Fruit fly (Drosophila melanogaster) whole organism, embryonic: ENCODE measurements around the gene CG3078.
A peak's percentile ranks its signal among the peaks of the same experiment; 100 is the strongest.

Experiments
- Ada2b ChIP-seq: fragments of 200-800 bp; sonication (Bioruptor generic); IDR thresholded peaks from 2 replicates; pipeline ENCODE4 v1.3.6; 2022; ENCODE audit warnings: missing biosample characterization, missing genetic modification characterization
- Asciz ChIP-seq: fragments of 200-800 bp; sonication (Bioruptor generic); optimal IDR thresholded peaks from 2 replicates; lab custom pipeline; 2017; ENCODE audit warnings: missing biosample characterization, mild to moderate bottlenecking, missing genetic modification characterization, missing genetic modification reagents
- C15 ChIP-seq: fragments of 200-800 bp; sonication (Bioruptor generic); IDR thresholded peaks from 3 replicates; pipeline ENCODE4 v1.3.6; 2022; ENCODE audit warnings: missing biosample characterization, missing genetic modification characterization
- CG10321 ChIP-seq: fragments of 200-800 bp; sonication (Bioruptor generic); IDR thresholded peaks from 2 replicates; pipeline ENCODE4 v1.3.6; 2022; ENCODE audit warnings: missing biosample characterization, missing genetic modification characterization
- CG11093 ChIP-seq: fragments of 200-800 bp; sonication (Bioruptor generic); IDR thresholded peaks from 3 replicates; pipeline ENCODE4 v1.3.6; 2022; ENCODE audit warnings: missing biosample characterization, missing genetic modification characterization
- CG11456 ChIP-seq: fragments of 200-800 bp; sonication (Bioruptor generic); IDR thresholded peaks from 3 replicates; pipeline ENCODE4 v1.3.6; 2022; ENCODE audit warnings: missing biosample characterization, missing genetic modification characterization
- CG11695 ChIP-seq: fragments of 200-800 bp; sonication (Bioruptor generic); IDR thresholded peaks from 3 replicates; pipeline ENCODE4 v1.3.6; 2022; ENCODE audit warnings: missing biosample characterization, missing genetic modification characterization
- CG11696 ChIP-seq: fragments of 200-800 bp; sonication (Bioruptor generic); IDR thresholded peaks from 2 replicates; pipeline ENCODE4 v1.3.6; 2022; ENCODE audit warnings: missing biosample characterization, missing genetic modification characterization
- CG12071 ChIP-seq: fragments of 200-800 bp; sonication (Bioruptor generic); optimal IDR thresholded peaks from 3 replicates; lab custom pipeline; 2018; ENCODE audit warnings: missing biosample characterization, mild to moderate bottlenecking, missing genetic modification characterization
- CG13287 ChIP-seq: fragments of 200-800 bp; sonication (Bioruptor generic); IDR thresholded peaks from 2 replicates; pipeline ENCODE4 v1.3.6; 2022; ENCODE audit warnings: missing biosample characterization, missing genetic modification characterization; ENCODE audit not compliant: partially characterized antibody
- CG14667 ChIP-seq: fragments of 200-800 bp; sonication (Bioruptor generic); IDR thresholded peaks from 2 replicates; pipeline ENCODE4 v1.3.6; 2022; ENCODE audit warnings: missing biosample characterization, missing genetic modification characterization
- CG15073 ChIP-seq: fragments of 200-800 bp; sonication (Bioruptor generic); optimal IDR thresholded peaks from 2 replicates; lab custom pipeline; 2016; ENCODE audit warnings: missing biosample characterization, missing genetic modification characterization
- CG18619 ChIP-seq: fragments of 200-800 bp; sonication (Bioruptor generic); optimal IDR thresholded peaks from 3 replicates; lab custom pipeline; 2017; ENCODE audit warnings: missing biosample characterization, mild to moderate bottlenecking, missing genetic modification characterization
- CG18764 ChIP-seq: fragments of 200-800 bp; sonication (Bioruptor generic); optimal IDR thresholded peaks from 3 replicates; lab custom pipeline; 2016; ENCODE audit warnings: missing biosample characterization, missing genetic modification characterization
- CG2120 ChIP-seq: fragments of 200-800 bp; sonication (Bioruptor generic); optimal IDR thresholded peaks from 3 replicates; lab custom pipeline; 2016; ENCODE audit warnings: missing biosample characterization, missing genetic modification characterization
- CG2199 ChIP-seq: fragments of 200-800 bp; sonication (Bioruptor generic); IDR thresholded peaks from 3 replicates; pipeline ENCODE4 v1.3.6; 2022; ENCODE audit warnings: missing biosample characterization, missing genetic modification characterization
- CG30403 ChIP-seq: fragments of 200-800 bp; sonication (Bioruptor generic); optimal IDR thresholded peaks from 3 replicates; lab custom pipeline; 2016; ENCODE audit warnings: missing biosample characterization, missing genetic modification characterization
- CG3163 ChIP-seq: fragments of 200-800 bp; sonication (Bioruptor generic); optimal IDR thresholded peaks from 3 replicates; lab custom pipeline; 2016; ENCODE audit warnings: missing biosample characterization, missing genetic modification characterization
- CG34422 ChIP-seq: fragments of 200-800 bp; sonication (Bioruptor generic); IDR thresholded peaks from 3 replicates; pipeline ENCODE4 v1.3.6; 2022; ENCODE audit warnings: missing biosample characterization, missing genetic modification characterization
- CG7372 ChIP-seq: fragments of 200-800 bp; sonication (Bioruptor generic); IDR thresholded peaks from 2 replicates; pipeline ENCODE4 v1.3.6; 2022; ENCODE audit warnings: missing biosample characterization, missing genetic modification characterization
- CG7745 ChIP-seq: fragments of 200-800 bp; sonication (Bioruptor generic); optimal IDR thresholded peaks from 2 replicates; lab custom pipeline; 2018; ENCODE audit warnings: missing biosample characterization, mild to moderate bottlenecking, missing genetic modification characterization, moderate library complexity
- CG8281 ChIP-seq: fragments of 200-800 bp; sonication (Bioruptor generic); optimal IDR thresholded peaks from 2 replicates; lab custom pipeline; 2018; ENCODE audit warnings: missing biosample characterization, mild to moderate bottlenecking, missing genetic modification characterization, moderate library complexity
- CG9797 ChIP-seq: fragments of 200-800 bp; sonication (Bioruptor generic); optimal IDR thresholded peaks from 3 replicates; lab custom pipeline; 2018; ENCODE audit warnings: missing biosample characterization, mild to moderate bottlenecking, missing genetic modification characterization
- Dp ChIP-seq: fragments of 200-800 bp; sonication (Bioruptor generic); optimal IDR thresholded peaks from 2 replicates; lab custom pipeline; 2018; ENCODE audit warnings: missing biosample characterization, mild to moderate bottlenecking, missing genetic modification characterization, moderate library complexity
- Ets65A ChIP-seq: fragments of 200-800 bp; sonication (Bioruptor generic); peaks from one replicate; lab custom pipeline; 2016; ENCODE audit warnings: missing biosample characterization, missing genetic modification characterization
- HLH54F ChIP-seq: fragments of 200-800 bp; sonication (Bioruptor generic); optimal IDR thresholded peaks from 3 replicates; lab custom pipeline; 2016; ENCODE audit warnings: missing biosample characterization, missing genetic modification characterization
- Hey ChIP-seq: fragments of 200-800 bp; sonication (Bioruptor generic); optimal IDR thresholded peaks from 3 replicates; lab custom pipeline; 2018; ENCODE audit warnings: missing biosample characterization, mild to moderate bottlenecking, missing genetic modification characterization
- Mes4 ChIP-seq: fragments of 200-800 bp; sonication (Bioruptor generic); optimal IDR thresholded peaks from 2 replicates; lab custom pipeline; 2016; ENCODE audit warnings: missing biosample characterization, missing genetic modification characterization
- NK7.1 ChIP-seq: fragments of 200-800 bp; sonication (Bioruptor generic); optimal IDR thresholded peaks from 3 replicates; lab custom pipeline; 2016; ENCODE audit warnings: missing biosample characterization, missing genetic modification characterization
- Nf-YC ChIP-seq: fragments of 200-800 bp; optimal IDR thresholded peaks from 3 replicates; lab custom pipeline; 2019; ENCODE audit warnings: missing biosample characterization, mild to moderate bottlenecking, missing genetic modification characterization, moderate library complexity
- Side ChIP-seq: fragments of 200-800 bp; sonication (Bioruptor generic); optimal IDR thresholded peaks from 2 replicates; lab custom pipeline; 2016; ENCODE audit warnings: missing biosample characterization, missing genetic modification characterization
- Sin3A ChIP-seq: fragments of >200 bp; optimal IDR thresholded peaks from 2 replicates; lab custom pipeline; 2018
- Ssrp ChIP-seq: fragments of 200-800 bp; sonication (Bioruptor generic); optimal IDR thresholded peaks from 2 replicates; lab custom pipeline; 2018; ENCODE audit warnings: missing biosample characterization, mild to moderate bottlenecking, missing genetic modification characterization, moderate library complexity
- YL-1 ChIP-seq: fragments of 200-800 bp; sonication (Bioruptor generic); optimal IDR thresholded peaks from 3 replicates; lab custom pipeline; 2017; ENCODE audit warnings: missing biosample characterization, mild to moderate bottlenecking, missing genetic modification characterization
- chif ChIP-seq, 2 experiments: fragments of 200-800 bp; sonication (Bioruptor generic); optimal IDR thresholded peaks; 3 replicates each; lab custom pipeline; 2016; ENCODE audit warnings: missing biosample characterization in 2 of 2, missing genetic modification characterization in 2 of 2
- danr ChIP-seq: fragments of 200-800 bp; sonication (Bioruptor generic); IDR thresholded peaks from 2 replicates; pipeline ENCODE4 v1.3.6; 2022; ENCODE audit warnings: missing biosample characterization, missing genetic modification characterization
- en ChIP-seq: fragments of 200-800 bp; sonication (Bioruptor generic); optimal IDR thresholded peaks from 2 replicates; lab custom pipeline; 2016; ENCODE audit warnings: missing biosample characterization, missing genetic modification characterization
- fru ChIP-seq: fragments of >200 bp; optimal IDR thresholded peaks from 2 replicates; lab custom pipeline; 2017
- gcm ChIP-seq: fragments of 200-800 bp; sonication (Bioruptor generic); optimal IDR thresholded peaks from 2 replicates; lab custom pipeline; 2019; ENCODE audit warnings: missing biosample characterization, mild to moderate bottlenecking, missing genetic modification characterization, moderate library complexity
- gcm2 ChIP-seq: fragments of 200-800 bp; sonication (Bioruptor generic); optimal IDR thresholded peaks from 2 replicates; lab custom pipeline; 2016; ENCODE audit warnings: missing biosample characterization, missing genetic modification characterization
- gro ChIP-seq: fragments of 200-800 bp; sonication (Bioruptor generic); optimal IDR thresholded peaks from 2 replicates; lab custom pipeline; 2016; ENCODE audit warnings: missing biosample characterization, missing genetic modification characterization
- lmd ChIP-seq: fragments of 200-800 bp; sonication (Bioruptor generic); IDR thresholded peaks from 2 replicates; pipeline ENCODE4 v1.3.6; 2022; ENCODE audit warnings: missing biosample characterization, missing genetic modification characterization
- lola ChIP-seq, 3 experiments: fragments of >200 bp in 2 of 3; fragments of 200-800 bp in 1 of 3; sonication (Bioruptor generic) in 1 of 3; optimal IDR thresholded peaks; 2 replicates each; lab custom pipeline; 2017 to 2019; ENCODE audit warnings: missing biosample characterization in 3 of 3, missing genetic modification characterization in 3 of 3, mild to moderate bottlenecking in 1 of 3, moderate library complexity in 1 of 3
- pzg ChIP-seq: fragments of 200-800 bp; sonication (Bioruptor generic); optimal IDR thresholded peaks from 3 replicates; lab custom pipeline; 2018; ENCODE audit warnings: missing biosample characterization, mild to moderate bottlenecking, missing genetic modification characterization, moderate library complexity
- salm ChIP-seq: fragments of 200-800 bp; sonication (Bioruptor generic); optimal IDR thresholded peaks from 2 replicates; lab custom pipeline; 2018; ENCODE audit warnings: missing biosample characterization, mild to moderate bottlenecking, missing genetic modification characterization
- sd ChIP-seq: fragments of 200-800 bp; sonication (Bioruptor generic); optimal IDR thresholded peaks from 3 replicates; lab custom pipeline; 2018; ENCODE audit warnings: missing biosample characterization, mild to moderate bottlenecking, missing genetic modification characterization, moderate library complexity
- sqz ChIP-seq: fragments of 200-800 bp; sonication (Bioruptor generic); optimal IDR thresholded peaks from 3 replicates; lab custom pipeline; 2018; ENCODE audit warnings: missing biosample characterization, mild to moderate bottlenecking, missing genetic modification characterization
- trem ChIP-seq: fragments of 200-800 bp; optimal IDR thresholded peaks from 3 replicates; lab custom pipeline; 2019; ENCODE audit warnings: missing biosample characterization, mild to moderate bottlenecking, missing genetic modification characterization, moderate library complexity
- unpg ChIP-seq: fragments of 200-800 bp; sonication (Bioruptor generic); optimal IDR thresholded peaks from 3 replicates; lab custom pipeline; 2018; ENCODE audit warnings: missing biosample characterization, mild to moderate bottlenecking, missing genetic modification characterization, moderate library complexity
- wor ChIP-seq: fragments of 200-800 bp; sonication (Bioruptor generic); IDR thresholded peaks from 2 replicates; pipeline ENCODE4 v1.3.6; 2022; ENCODE audit warnings: missing biosample characterization, missing genetic modification characterization

The CG3078 gene

dm6 chrX:2269822-2270556 lies 10.3 kb upstream of the CG3078 start (continued):
- TF ChIP-seq lmd (GFP tag; lab: Robert Waterston, UW): no peak
- no peak for TF ChIP-seq Ssrp (tag; lab: Kevin White, UChicago)
- TF ChIP-seq gcm: no peak
- no peak for TF ChIP-seq salm (tag; lab: Kevin White, UChicago)
- peak; percentile 61 for TF ChIP-seq sqz (GFP tag; lab: Kevin White, UChicago)
- no peak for TF ChIP-seq pzg
- peak; percentile 22; the same call in 1 of the 2 replicates for TF ChIP-seq CG13287
- TF ChIP-seq CG9797 (GFP tag; lab: Kevin White, UChicago): no peak

dm6 chrX:2262511-2262910 lies 2.8 kb upstream of the CG3078 start, which contains the start of the genes temp and CG3071:
TSS of gene temp (minus strand) at chrX:2262515.
TSS of gene CG3071 (plus strand) at chrX:2262837.
- peak; percentile 69 for TF ChIP-seq Nf-YC (tag; lab: Kevin White, UChicago)
- no peak for TF ChIP-seq NK7.1 (GFP tag; lab: Kevin White, UChicago)
- TF ChIP-seq CG7745 (tag; lab: Kevin White, UChicago): no peak
- TF ChIP-seq CG11696 (GFP tag; lab: Robert Waterston, UW): no peak
- no peak for TF ChIP-seq C15 (GFP tag; lab: Robert Waterston, UW)
- peak; percentile 27 to 50 for TF ChIP-seq chif (GFP tag; optimal IDR thresholded peaks at IDR 0.05; lab: Kevin White, UChicago)
- TF ChIP-seq unpg (GFP tag; lab: Kevin White, UChicago): peak; percentile 43
- TF ChIP-seq sd (tag; lab: Kevin White, UChicago): peak; percentile 56
- TF ChIP-seq Dp (GFP tag; lab: Kevin White, UChicago): peak; percentile 13
- TF ChIP-seq CG11093 (GFP tag; lab: Robert Waterston, UW): no peak; the same call in 2 of the 3 replicates
- peak in 1 of 3 experiments; percentile 70 for TF ChIP-seq lola (GFP tag; optimal IDR thresholded peaks at IDR 0.05; lab: Kevin White, UChicago)
- no peak for TF ChIP-seq Ets65A (GFP tag; lab: Kevin White, UChicago)
- peak; percentile 79 for TF ChIP-seq YL-1 (GFP tag; lab: Kevin White, UChicago)
- TF ChIP-seq CG3163 (GFP tag; lab: Kevin White, UChicago): peak; percentile 37
- TF ChIP-seq CG10321 (GFP tag; lab: Robert Waterston, UW): no peak
- peak; percentile 68 for TF ChIP-seq HLH54F (GFP tag; lab: Kevin White, UChicago)
- TF ChIP-seq Side (GFP tag; lab: Kevin White, UChicago): peak; percentile 49
- no peak for TF ChIP-seq CG8281
- no peak for TF ChIP-seq CG12071 (GFP tag; lab: Kevin White, UChicago)
- TF ChIP-seq trem (tag; lab: Kevin White, UChicago): peak; percentile 51
- TF ChIP-seq CG7372: 0 out of 2 replicates have a peak, but pooled peaks have one; percentile 41
- TF ChIP-seq danr: no peak
- peak; percentile 10 for TF ChIP-seq Hey
- 0 out of 3 replicates have a peak, but pooled peaks have one; percentile 49 for TF ChIP-seq CG11456 (GFP tag; lab: Robert Waterston, UW)
- TF ChIP-seq wor (GFP tag; lab: Robert Waterston, UW): no peak
- TF ChIP-seq Mes4 (GFP tag; lab: Kevin White, UChicago): peak; percentile 45
- peak; percentile 88 for TF ChIP-seq CG2120 (GFP tag; lab: Kevin White, UChicago)
- no peak for TF ChIP-seq gcm2 (GFP tag; lab: Kevin White, UChicago)
- no peak for TF ChIP-seq CG15073
- no peak for TF ChIP-seq CG14667
- TF ChIP-seq fru (lab: Kevin White, UChicago): no peak
- TF ChIP-seq CG30403: peak; percentile 88
- TF ChIP-seq en (GFP tag; lab: Kevin White, UChicago): no peak
- TF ChIP-seq CG11695 (GFP tag; lab: Robert Waterston, UW): 0 out of 3 replicates have a peak, but pooled peaks have one; percentile 37
- no peak for TF ChIP-seq Ada2b (GFP tag; lab: Robert Waterston, UW)
- TF ChIP-seq gro (GFP tag; lab: Kevin White, UChicago): peak; percentile 42
- TF ChIP-seq Asciz (GFP tag; lab: Kevin White, UChicago): no peak
- TF ChIP-seq CG18764 (GFP tag; lab: Kevin White, UChicago): no peak
- peak; percentile 57 for TF ChIP-seq CG18619 (GFP tag; lab: Kevin White, UChicago)
- TF ChIP-seq CG34422 (GFP tag; lab: Robert Waterston, UW): 0 out of 3 replicates have a peak, but pooled peaks have one; percentile 24
- peak; percentile 89 for TF ChIP-seq Sin3A (lab: Kevin White, UChicago)
- TF ChIP-seq CG2199 (GFP tag; lab: Robert Waterston, UW): no peak
